Worm (Caenorhabditis elegans): ENCODE data around the gene srbc-77.
"Not testable (repeated sequence)": the region's sequence is repeated elsewhere in the genome, so short reads cannot be mapped to it uniquely, and the experiment has no call there.

DNA sequence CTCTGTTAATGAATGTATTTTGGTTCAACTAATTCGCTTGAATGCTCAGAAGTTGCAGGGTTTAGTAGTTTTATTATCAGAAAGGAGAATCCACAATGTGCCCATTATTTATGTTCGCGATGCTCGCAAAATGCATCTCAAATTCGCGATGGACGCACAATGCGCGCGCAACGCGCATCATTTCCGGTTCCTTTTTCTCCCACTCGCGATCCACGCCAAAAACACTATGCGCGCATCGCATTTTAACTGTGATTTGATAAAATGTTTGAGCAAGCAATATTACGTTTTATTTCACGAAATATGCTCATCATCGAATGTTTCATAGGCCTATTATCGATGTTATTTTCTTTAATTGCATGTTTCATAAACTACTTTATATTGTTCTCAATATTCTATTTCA, at the start of gene srbc-77:
- TF ChIP-seq unc-130 (GFP tag; optimal IDR thresholded peaks at IDR 0.05); tag-97 (GFP tag; IDR thresholded peaks at IDR 0.05); fkh-10 (GFP tag; optimal IDR thresholded peaks at IDR 0.05); nhr-28 (tag; optimal IDR thresholded peaks at IDR 0.05); madf-5 (GFP tag; IDR thresholded peaks at IDR 0.05); zag-1 (tag; optimal IDR thresholded peaks at IDR 0.05): not testable (repeated sequence)
